Worm (Caenorhabditis elegans) whole organism, L3 larva: ENCODE data around the gene C52B9.10.

Experiments
- R02D3.7 ChIP-seq: fragments of 150-350 bp; optimal IDR thresholded peaks from 2 replicates; lab custom pipeline; 2014; ENCODE audit warnings: missing biosample characterization, missing genetic modification characterization
- aly-2 ChIP-seq: fragments of 150-350 bp; optimal IDR thresholded peaks from 2 replicates; lab custom pipeline; 2014; ENCODE audit warnings: missing biosample characterization, missing genetic modification characterization
- ama-1 ChIP-seq: fragments of 150-350 bp; optimal IDR thresholded peaks from 2 replicates; lab custom pipeline; 2018
- ceh-16 ChIP-seq: sonication (generic microtip); optimal IDR thresholded peaks from 2 replicates; lab custom pipeline; 2017; ENCODE audit warnings: missing biosample characterization, missing genetic modification characterization
- ceh-28 ChIP-seq: fragments of 150-350 bp; optimal IDR thresholded peaks from 2 replicates; lab custom pipeline; 2014; ENCODE audit warnings: missing biosample characterization, missing genetic modification reagents, missing genetic modification characterization
- ceh-82 ChIP-seq: fragments of 150-350 bp; optimal IDR thresholded peaks from 2 replicates; lab custom pipeline; 2014; ENCODE audit warnings: missing biosample characterization, missing genetic modification characterization
- ceh-9 ChIP-seq: sonication (generic microtip); optimal IDR thresholded peaks from 2 replicates; lab custom pipeline; 2018; ENCODE audit warnings: missing biosample characterization, missing genetic modification characterization
- daf-12 ChIP-seq: fragments of 150-350 bp; optimal IDR thresholded peaks from 2 replicates; lab custom pipeline; 2014; ENCODE audit warnings: missing biosample characterization, missing genetic modification reagents, missing genetic modification characterization
- egl-27 ChIP-seq: sonication (generic microtip); optimal IDR thresholded peaks from 4 replicates; lab custom pipeline; 2017; ENCODE audit warnings: missing biosample characterization, missing genetic modification reagents, missing genetic modification characterization
- egl-5 ChIP-seq: fragments of 150-350 bp; optimal IDR thresholded peaks from 2 replicates; lab custom pipeline; 2017; ENCODE audit warnings: missing biosample characterization, missing genetic modification reagents, missing genetic modification characterization, inconsistent platforms
- elt-1 ChIP-seq: fragments of 150-350 bp; optimal IDR thresholded peaks from 2 replicates; lab custom pipeline; 2014; ENCODE audit warnings: missing biosample characterization, missing genetic modification characterization
- elt-2 ChIP-seq: sonication (generic microtip); optimal IDR thresholded peaks from 2 replicates; lab custom pipeline; 2016; ENCODE audit warnings: missing genetic modification reagents, mild to moderate bottlenecking, missing genetic modification characterization, missing compliant biosample characterization
- elt-3 ChIP-seq, 3 experiments: fragments of 150-350 bp in 1 of 3; sonication (generic microtip) in 2 of 3; optimal IDR thresholded peaks; 2 replicates in 2 of 3; 4 replicates in 1 of 3; lab custom pipeline; 2014 to 2017; ENCODE audit warnings: missing biosample characterization in 3 of 3, missing genetic modification characterization in 3 of 3
- eor-1 ChIP-seq, 2 experiments: fragments of 150-350 bp; optimal IDR thresholded peaks; 2 replicates each; lab custom pipeline; 2014 to 2018; ENCODE audit warnings: missing biosample characterization in 2 of 2, missing genetic modification characterization in 2 of 2
- fkh-10 ChIP-seq: sonication (generic microtip); optimal IDR thresholded peaks from 2 replicates; lab custom pipeline; 2017; ENCODE audit warnings: missing biosample characterization, missing genetic modification reagents, missing genetic modification characterization
- fkh-2 ChIP-seq: fragments of 150-350 bp; optimal IDR thresholded peaks from 2 replicates; lab custom pipeline; 2014; ENCODE audit warnings: missing biosample characterization, missing genetic modification reagents, missing genetic modification characterization
- fos-1 ChIP-seq: fragments of 150-350 bp; optimal IDR thresholded peaks from 2 replicates; lab custom pipeline; 2014; ENCODE audit warnings: missing biosample characterization, missing genetic modification characterization
- hmg-11 ChIP-seq: sonication (generic microtip); optimal IDR thresholded peaks from 2 replicates; lab custom pipeline; 2016; ENCODE audit warnings: missing genetic modification characterization, missing compliant biosample characterization
- jun-1 ChIP-seq: fragments of 150-350 bp; optimal IDR thresholded peaks from 2 replicates; lab custom pipeline; 2014; ENCODE audit warnings: missing biosample characterization, missing genetic modification reagents, missing genetic modification characterization
- lin-15B ChIP-seq: fragments of 150-350 bp; optimal IDR thresholded peaks from 2 replicates; lab custom pipeline; 2014; ENCODE audit warnings: missing biosample characterization, missing genetic modification characterization
- lin-39 ChIP-seq: fragments of 150-350 bp; optimal IDR thresholded peaks from 2 replicates; lab custom pipeline; 2018; ENCODE audit warnings: missing biosample characterization, missing genetic modification reagents, missing genetic modification characterization
- lsy-12 ChIP-seq: sonication (generic microtip); optimal IDR thresholded peaks from 2 replicates; lab custom pipeline; 2016; ENCODE audit warnings: mild to moderate bottlenecking, missing genetic modification characterization, missing compliant biosample characterization
- mdl-1 ChIP-seq: fragments of 150-350 bp; optimal IDR thresholded peaks from 2 replicates; lab custom pipeline; 2014; ENCODE audit warnings: missing biosample characterization, missing genetic modification characterization
- mml-1 ChIP-seq: fragments of 150-350 bp; sonication (generic microtip); optimal IDR thresholded peaks from 3 replicates; lab custom pipeline; 2014; ENCODE audit warnings: missing biosample characterization, missing genetic modification characterization
- nfya-1 ChIP-seq: sonication (generic microtip); optimal IDR thresholded peaks from 2 replicates; lab custom pipeline; 2017; ENCODE audit warnings: missing genetic modification characterization, mild to moderate bottlenecking, missing compliant biosample characterization, antibody characterized with exemption, moderate library complexity; ENCODE audit not compliant: insufficient read depth
- nhr-12 ChIP-seq: fragments of 150-350 bp; optimal IDR thresholded peaks from 2 replicates; lab custom pipeline; 2014; ENCODE audit warnings: missing biosample characterization, missing genetic modification characterization
- nhr-23 ChIP-seq: fragments of 150-350 bp; optimal IDR thresholded peaks from 2 replicates; lab custom pipeline; 2014; ENCODE audit warnings: missing biosample characterization, missing genetic modification reagents, missing genetic modification characterization
- nhr-25 ChIP-seq: sonication (generic microtip); optimal IDR thresholded peaks from 2 replicates; lab custom pipeline; 2017; ENCODE audit warnings: missing biosample characterization, missing genetic modification characterization
- nhr-28 ChIP-seq: fragments of 150-350 bp; optimal IDR thresholded peaks from 2 replicates; lab custom pipeline; 2014; ENCODE audit warnings: missing biosample characterization, missing genetic modification characterization
- nhr-43 ChIP-seq: sonication (generic microtip); optimal IDR thresholded peaks from 2 replicates; lab custom pipeline; 2016; ENCODE audit warnings: mild to moderate bottlenecking, missing genetic modification characterization, missing compliant biosample characterization; ENCODE audit not compliant: poor library complexity, severe bottlenecking
- nhr-67 ChIP-seq: fragments of 150-350 bp; optimal IDR thresholded peaks from 2 replicates; lab custom pipeline; 2014; ENCODE audit warnings: missing biosample characterization, missing genetic modification characterization
- nhr-76 ChIP-seq: fragments of 150-350 bp; sonication (generic microtip); optimal IDR thresholded peaks from 5 replicates; lab custom pipeline; 2014; ENCODE audit warnings: missing biosample characterization, missing genetic modification characterization
- pha-4 ChIP-seq: fragments of 150-350 bp; optimal IDR thresholded peaks from 2 replicates; lab custom pipeline; 2014; ENCODE audit warnings: missing biosample characterization, missing genetic modification reagents, missing genetic modification characterization
- pqm-1 ChIP-seq: fragments of 150-350 bp; optimal IDR thresholded peaks from 2 replicates; lab custom pipeline; 2017; ENCODE audit warnings: missing biosample characterization, missing genetic modification characterization, inconsistent platforms
- sea-2 ChIP-seq: fragments of 150-350 bp; sonication (generic microtip); optimal IDR thresholded peaks from 4 replicates; lab custom pipeline; 2014; ENCODE audit warnings: missing biosample characterization, missing genetic modification reagents, missing genetic modification characterization
- skn-1 ChIP-seq: fragments of 150-350 bp; optimal IDR thresholded peaks from 2 replicates; lab custom pipeline; 2014; ENCODE audit warnings: missing biosample characterization, missing genetic modification characterization
- snpc-4 ChIP-seq: fragments of 150-350 bp; optimal IDR thresholded peaks from 2 replicates; lab custom pipeline; 2014; ENCODE audit warnings: missing biosample characterization, missing genetic modification characterization
- tbx-2 ChIP-seq: sonication (generic microtip); optimal IDR thresholded peaks from 2 replicates; lab custom pipeline; 2016; ENCODE audit warnings: mild to moderate bottlenecking, missing genetic modification characterization, missing compliant biosample characterization
- zag-1 ChIP-seq: fragments of 150-350 bp; optimal IDR thresholded peaks from 2 replicates; lab custom pipeline; 2014; ENCODE audit warnings: missing biosample characterization, missing genetic modification characterization
- ztf-11 ChIP-seq: fragments of 150-350 bp; optimal IDR thresholded peaks from 2 replicates; lab custom pipeline; 2014; ENCODE audit warnings: missing biosample characterization, missing genetic modification characterization

Gene C52B9.10

ce11 chrX:4246867-4247591 is 26.7 kb upstream of the C52B9.10 start, which contains the start of gene F48D6.4:
TSS of gene F48D6.4 (minus strand) at chrX:4247212.
- TF ChIP-seq ama-1 (lab: Kevin White, UChicago) (peak; percentile 81), elt-2 (peak; percentile 83), mml-1 (tag; lab: Kevin White, UChicago) (no peak)

- TF ChIP-seq elt-2, result peak; percentile 57
- no peak for TF ChIP-seq ceh-82 (tag; lab: Kevin White, UChicago)
- TF ChIP-seq pha-4, result peak; percentile 90
- peak; percentile 48 for TF ChIP-seq pqm-1 (tag; lab: Kevin White, UChicago)
Observed at ce11 chrX:4248417-4248816, 25.3 kb upstream of the C52B9.10 start.

- TF ChIP-seq ceh-9 (no peak), ama-1 (lab: Kevin White, UChicago) (no peak), pha-4 (no peak), fkh-10 (no peak), sea-2 (GFP tag; lab: Kevin White, UChicago) (no peak), ceh-16 (tag; lab: Kevin White, UChicago) (no peak), snpc-4 (no peak), lsy-12 (no peak), skn-1 (tag; lab: Kevin White, UChicago) (no peak), mdl-1 (tag; lab: Kevin White, UChicago) (no peak), R02D3.7 (no peak), tbx-2 (tag; lab: Kevin White, UChicago) (no peak), nhr-67 (no peak), nfya-1 (tag; lab: Kevin White, UChicago) (no peak), fkh-2 (tag; lab: Kevin White, UChicago) (no peak), pqm-1 (tag; lab: Kevin White, UChicago) (no peak), elt-2 (no peak), zag-1 (tag; lab: Kevin White, UChicago) (no peak), eor-1 (tag; optimal IDR thresholded peaks at IDR 0.05; lab: Kevin White, UChicago) (no peak)
Observed at ce11 chrX:4248949-4249348, 24.8 kb upstream of the C52B9.10 start, which contains the start of gene hlh-13. TSS of gene hlh-13 (plus strand) at chrX:4249249.

ce11 chrX:4252047-4252446 is 21.7 kb upstream of the C52B9.10 start, which contains the start of gene srv-5:
TSS of gene srv-5 (plus strand) at chrX:4252347.
- TF ChIP-seq fos-1 (tag; lab: Kevin White, UChicago) (no peak), egl-27 (no peak), elt-2 (no peak), nhr-43 (tag; lab: Kevin White, UChicago) (no peak), lin-15B (no peak), elt-1 (tag; lab: Kevin White, UChicago) (no peak), nhr-28 (tag; lab: Kevin White, UChicago) (no peak), sea-2 (GFP tag; lab: Kevin White, UChicago) (no peak), zag-1 (tag; lab: Kevin White, UChicago) (no peak)

- peak; percentile 72 for TF ChIP-seq ceh-28
- no peak for TF ChIP-seq fkh-2 (tag; lab: Kevin White, UChicago)
- no peak for TF ChIP-seq elt-1 (tag; lab: Kevin White, UChicago)
- peak; percentile 18 for TF ChIP-seq lin-39 (tag; lab: Kevin White, UChicago)
- TF ChIP-seq nfya-1 (tag; lab: Kevin White, UChicago), result peak; percentile 45
- no peak for TF ChIP-seq skn-1 (tag; lab: Kevin White, UChicago)
- peak; percentile 3 for TF ChIP-seq hmg-11
- no peak for TF ChIP-seq daf-12 (tag; lab: Kevin White, UChicago)
- TF ChIP-seq pha-4, result peak; percentile 32
- no peak for TF ChIP-seq fos-1 (tag; lab: Kevin White, UChicago)
- TF ChIP-seq zag-1 (tag; lab: Kevin White, UChicago), result no peak
- peak; percentile 41 for TF ChIP-seq nhr-23 (tag; lab: Kevin White, UChicago)
- TF ChIP-seq egl-5 (tag; lab: Kevin White, UChicago), result no peak
- TF ChIP-seq tbx-2 (tag; lab: Kevin White, UChicago), result no peak
- no peak for TF ChIP-seq lsy-12
- no peak for TF ChIP-seq eor-1 (tag; optimal IDR thresholded peaks at IDR 0.05; lab: Kevin White, UChicago)
- no peak for TF ChIP-seq elt-3 (tag; optimal IDR thresholded peaks at IDR 0.05; lab: Kevin White, UChicago)
- no peak for TF ChIP-seq elt-2
- no peak for TF ChIP-seq nhr-67
- no peak for TF ChIP-seq pqm-1 (tag; lab: Kevin White, UChicago)
- no peak for TF ChIP-seq nhr-76
- TF ChIP-seq ztf-11 (tag; lab: Kevin White, UChicago), result no peak
- TF ChIP-seq mml-1 (tag; lab: Kevin White, UChicago), result no peak
- no peak for TF ChIP-seq aly-2 (tag; lab: Kevin White, UChicago)
- TF ChIP-seq ceh-9, result no peak
- TF ChIP-seq nhr-43 (tag; lab: Kevin White, UChicago), result no peak
- TF ChIP-seq R02D3.7, result no peak
- TF ChIP-seq nhr-25 (tag; lab: Kevin White, UChicago), result peak; percentile 71
- TF ChIP-seq jun-1 (tag; lab: Kevin White, UChicago), result no peak
- no peak for TF ChIP-seq sea-2 (GFP tag; lab: Kevin White, UChicago)
- no peak for TF ChIP-seq ceh-16 (tag; lab: Kevin White, UChicago)
- no peak for TF ChIP-seq nhr-12
Observed at ce11 chrX:4254782-4255181, 18.9 kb upstream of the C52B9.10 start, which contains the start of gene taf-11.1. TSS of gene taf-11.1 (plus strand) at chrX:4255170.
